Worm (Caenorhabditis elegans) whole organism, young adult: Measurements from ENCODE around the gene sro-1.
A peak's percentile ranks its signal among the peaks of the same experiment; 100 is the strongest.

Experiments
- B0019.2 ChIP-seq: fragments of 200-800 bp; sonication (Bioruptor generic); conservative IDR thresholded peaks from 2 replicates; pipeline ENCODE4 v1.3.6; 2022; ENCODE audit warnings: missing genetic modification reagents, missing genetic modification characterization, missing compliant biosample characterization
- B0035.1 ChIP-seq: sonication (generic microtip); optimal IDR thresholded peaks from 2 replicates; lab custom pipeline; 2016; ENCODE audit warnings: missing genetic modification characterization, mild to moderate bottlenecking, missing compliant biosample characterization, missing genotype, missing genetic modification reagents
- B0261.1 ChIP-seq: sonication (generic microtip); optimal IDR thresholded peaks from 2 replicates; lab custom pipeline; 2016; ENCODE audit warnings: mild to moderate bottlenecking, missing genetic modification characterization, moderate library complexity, missing compliant biosample characterization
- C17E4.6 ChIP-seq: fragments of 200-800 bp; sonication (Bioruptor generic); IDR thresholded peaks from 2 replicates; pipeline ENCODE4 v1.3.6; 2022; ENCODE audit warnings: missing genetic modification reagents, missing genetic modification characterization, missing compliant biosample characterization
- D2030.7 ChIP-seq: fragments of 200-800 bp; sonication (Bioruptor generic); IDR thresholded peaks from 2 replicates; pipeline ENCODE4 v1.3.6; 2022; ENCODE audit warnings: missing genetic modification reagents, missing genetic modification characterization, missing compliant biosample characterization
- F22D6.2 ChIP-seq: sonication (generic microtip); optimal IDR thresholded peaks from 2 replicates; lab custom pipeline; 2016; ENCODE audit warnings: mild to moderate bottlenecking, missing genetic modification characterization, missing compliant biosample characterization
- F37B4.10 ChIP-seq: fragments of 200-800 bp; sonication (Bioruptor generic); IDR thresholded peaks from 2 replicates; pipeline ENCODE4 v1.3.6; 2022; ENCODE audit warnings: missing genetic modification characterization, missing compliant biosample characterization
- F39B2.1 ChIP-seq: fragments of 200-800 bp; sonication (Bioruptor generic); IDR thresholded peaks from 2 replicates; pipeline ENCODE4 v1.3.6; 2022; ENCODE audit warnings: missing genetic modification reagents, missing genetic modification characterization, missing compliant biosample characterization
- F49E8.2 ChIP-seq: sonication (generic microtip); optimal IDR thresholded peaks from 3 replicates; lab custom pipeline; 2017; ENCODE audit warnings: missing genetic modification characterization, mild to moderate bottlenecking, missing compliant biosample characterization, antibody characterized with exemption, moderate library complexity; ENCODE audit not compliant: insufficient read depth
- F55B11.4 ChIP-seq: sonication (generic microtip); optimal IDR thresholded peaks from 2 replicates; lab custom pipeline; 2016; ENCODE audit warnings: missing compliant biosample characterization, missing genetic modification characterization, borderline replicate concordance; ENCODE audit not compliant: insufficient read depth
- K12H6.12 ChIP-seq: fragments of 200-800 bp; sonication (Bioruptor generic); optimal IDR thresholded peaks from 2 replicates; lab custom pipeline; 2018; ENCODE audit warnings: mild to moderate bottlenecking, missing genetic modification characterization, missing compliant biosample characterization
- T07F8.4 ChIP-seq: sonication (generic microtip); optimal IDR thresholded peaks from 2 replicates; lab custom pipeline; 2016; ENCODE audit warnings: mild to moderate bottlenecking, missing genetic modification characterization, moderate library complexity, missing compliant biosample characterization
- atf-7 ChIP-seq: sonication (generic microtip); optimal IDR thresholded peaks from 2 replicates; lab custom pipeline; 2017; ENCODE audit warnings: mild to moderate bottlenecking, missing genetic modification characterization, missing compliant biosample characterization
- bed-2 ChIP-seq: fragments of 200-800 bp; sonication (Bioruptor generic); IDR thresholded peaks from 2 replicates; pipeline ENCODE4 v1.3.6; 2022; ENCODE audit warnings: missing genetic modification reagents, missing genetic modification characterization, missing compliant biosample characterization
- ccch-3 ChIP-seq: fragments of 200-800 bp; sonication (Bioruptor generic); optimal IDR thresholded peaks from 2 replicates; lab custom pipeline; 2018; ENCODE audit warnings: mild to moderate bottlenecking, missing genetic modification characterization, missing compliant biosample characterization
- cebp-1 ChIP-seq, 2 experiments: fragments of 200-800 bp in 1 of 2; sonication (Bioruptor generic) in 1 of 2; sonication (generic microtip) in 1 of 2; IDR thresholded peaks in 1 of 2; optimal IDR thresholded peaks in 1 of 2; 2 replicates each; pipeline versions ENCODE4 v1.3.6 to Lab custom; 2017 to 2022; ENCODE audit warnings: missing compliant biosample characterization in 2 of 2, missing genetic modification characterization in 2 of 2, mild to moderate bottlenecking in 1 of 2, missing genetic modification reagents in 1 of 2, moderate library complexity in 1 of 2
- cebp-2 ChIP-seq: fragments of 200-800 bp; sonication (Bioruptor generic); IDR thresholded peaks from 2 replicates; pipeline ENCODE4 v1.3.6; 2022; ENCODE audit warnings: missing genetic modification characterization, missing compliant biosample characterization
- ceh-27 ChIP-seq: fragments of 200-800 bp; sonication (Bioruptor generic); optimal IDR thresholded peaks from 2 replicates; lab custom pipeline; 2018; ENCODE audit warnings: mild to moderate bottlenecking, missing genetic modification characterization, moderate library complexity, missing compliant biosample characterization
- ceh-79 ChIP-seq: sonication (generic microtip); optimal IDR thresholded peaks from 2 replicates; lab custom pipeline; 2017; ENCODE audit warnings: mild to moderate bottlenecking, missing genetic modification characterization, missing compliant biosample characterization
- chd-7 ChIP-seq: sonication (generic microtip); optimal IDR thresholded peaks from 2 replicates; lab custom pipeline; 2016; ENCODE audit warnings: mild to moderate bottlenecking, missing genetic modification characterization, moderate library complexity, missing compliant biosample characterization
- die-1 ChIP-seq: sonication (generic microtip); optimal IDR thresholded peaks from 2 replicates; lab custom pipeline; 2016; ENCODE audit warnings: missing genotype, mild to moderate bottlenecking, missing genetic modification characterization, missing compliant biosample characterization
- dox-1 ChIP-seq: fragments of 200-800 bp; sonication (Bioruptor generic); IDR thresholded peaks from 2 replicates; pipeline ENCODE4 v1.3.6; 2022; ENCODE audit warnings: missing genetic modification reagents, missing genetic modification characterization, missing compliant biosample characterization
- dpl-1 ChIP-seq: fragments of 150-350 bp; optimal IDR thresholded peaks from 2 replicates; lab custom pipeline; 2014; ENCODE audit warnings: missing biosample characterization, missing genetic modification reagents, missing genetic modification characterization
- efl-1 ChIP-seq: fragments of 150-350 bp; optimal IDR thresholded peaks from 2 replicates; lab custom pipeline; 2014; ENCODE audit warnings: missing biosample characterization, missing genetic modification reagents, missing genetic modification characterization
- egl-18 ChIP-seq: fragments of 200-800 bp; sonication (Bioruptor generic); IDR thresholded peaks from 2 replicates; pipeline ENCODE4 v1.3.6; 2022; ENCODE audit warnings: missing genetic modification reagents, missing genetic modification characterization, missing compliant biosample characterization
- egrh-3 ChIP-seq: fragments of 200-800 bp; sonication (Bioruptor generic); IDR thresholded peaks from 2 replicates; pipeline ENCODE4 v1.3.6; 2022; ENCODE audit warnings: missing genetic modification reagents, missing genetic modification characterization, missing compliant biosample characterization
- lin-26 ChIP-seq: fragments of 200-800 bp; sonication (Bioruptor generic); IDR thresholded peaks from 2 replicates; pipeline ENCODE4 v1.3.6; 2022; ENCODE audit warnings: missing genetic modification reagents, missing genetic modification characterization, missing compliant biosample characterization
- lin-35 ChIP-seq, 3 experiments: fragments of 150-350 bp in 2 of 3; sonication (generic microtip) in 1 of 3; optimal IDR thresholded peaks; 2 replicates each; lab custom pipeline; 2014 to 2018; ENCODE audit warnings: missing biosample characterization in 3 of 3, missing genetic modification characterization in 3 of 3, missing genetic modification reagents in 3 of 3
- lsy-27 ChIP-seq: sonication (generic microtip); optimal IDR thresholded peaks from 2 replicates; lab custom pipeline; 2017; ENCODE audit warnings: missing genetic modification characterization, mild to moderate bottlenecking, missing compliant biosample characterization, antibody characterized with exemption, missing genotype, borderline replicate concordance; ENCODE audit not compliant: insufficient read depth
- madf-6 ChIP-seq: fragments of 200-800 bp; sonication (Bioruptor generic); IDR thresholded peaks from 2 replicates; pipeline ENCODE4 v1.3.6; 2022; ENCODE audit warnings: missing genetic modification reagents, missing genetic modification characterization, missing compliant biosample characterization
- madf-8 ChIP-seq: fragments of 200-800 bp; sonication (Bioruptor generic); conservative IDR thresholded peaks from 2 replicates; pipeline ENCODE4 v1.3.6; 2022; ENCODE audit warnings: missing genetic modification reagents, missing genetic modification characterization, missing compliant biosample characterization
- mes-4 ChIP-seq: sonication (generic microtip); optimal IDR thresholded peaks from 2 replicates; lab custom pipeline; 2016; ENCODE audit warnings: missing genotype, missing genetic modification characterization, missing compliant biosample characterization
- nfya-2 ChIP-seq: fragments of 200-800 bp; sonication (Bioruptor generic); IDR thresholded peaks from 2 replicates; pipeline ENCODE4 v1.3.6; 2022; ENCODE audit warnings: missing genetic modification reagents, missing genetic modification characterization, missing compliant biosample characterization
- nhr-179 ChIP-seq: sonication (generic microtip); optimal IDR thresholded peaks from 2 replicates; lab custom pipeline; 2016; ENCODE audit warnings: mild to moderate bottlenecking, missing genetic modification characterization, missing compliant biosample characterization
- nhr-80 ChIP-seq: sonication (generic microtip); optimal IDR thresholded peaks from 2 replicates; lab custom pipeline; 2016; ENCODE audit warnings: missing genetic modification characterization, missing compliant biosample characterization
- sea-2 ChIP-seq: fragments of 200-800 bp; sonication (Bioruptor generic); IDR thresholded peaks from 2 replicates; pipeline ENCODE4 v1.3.6; 2022; ENCODE audit warnings: missing genetic modification characterization, missing compliant biosample characterization
- snpc-1.3 ChIP-seq: sonication (generic microtip); optimal IDR thresholded peaks from 2 replicates; lab custom pipeline; 2017; ENCODE audit warnings: missing genetic modification characterization, mild to moderate bottlenecking, missing compliant biosample characterization, antibody characterized with exemption, moderate library complexity, missing genotype, missing genetic modification reagents; ENCODE audit not compliant: insufficient read depth
- somi-1 ChIP-seq: fragments of 200-800 bp; sonication (Bioruptor generic); optimal IDR thresholded peaks from 2 replicates; lab custom pipeline; 2018; ENCODE audit warnings: mild to moderate bottlenecking, missing genetic modification characterization, missing compliant biosample characterization
- sptf-2 ChIP-seq: fragments of 200-800 bp; sonication (Bioruptor generic); optimal IDR thresholded peaks from 2 replicates; lab custom pipeline; 2018; ENCODE audit warnings: mild to moderate bottlenecking, missing genetic modification characterization, missing compliant biosample characterization
- tbx-9 ChIP-seq: sonication (generic microtip); optimal IDR thresholded peaks from 2 replicates; lab custom pipeline; 2016; ENCODE audit warnings: borderline replicate concordance, missing genetic modification characterization, inconsistent platforms, missing compliant biosample characterization
- ztf-18 ChIP-seq: sonication (generic microtip); optimal IDR thresholded peaks from 2 replicates; lab custom pipeline; 2016; ENCODE audit warnings: missing genotype, mild to moderate bottlenecking, missing genetic modification characterization, missing compliant biosample characterization
- ztf-26 ChIP-seq: sonication (generic microtip); optimal IDR thresholded peaks from 2 replicates; lab custom pipeline; 2017; ENCODE audit warnings: missing genetic modification characterization, missing compliant biosample characterization

Gene sro-1

ce11 chrII:7434182-7434581 lies 31.2 kb downstream of the sro-1 start, which contains the start of gene kcc-3:
Gene kcc-3, minus strand, starts transcription at chrII:7434282.
- TF ChIP-seq F22D6.2 (tag; lab: Kevin White, UChicago): no peak
- no peak for TF ChIP-seq ceh-79 (tag; lab: Kevin White, UChicago)
- TF ChIP-seq sea-2 (GFP tag; lab: Robert Waterston, UW): no peak
- TF ChIP-seq chd-7: no peak
- TF ChIP-seq atf-7: no peak
- no peak for TF ChIP-seq cebp-2 (GFP tag; lab: Robert Waterston, UW)
- TF ChIP-seq sptf-2 (GFP tag; lab: Kevin White, UChicago): no peak
- TF ChIP-seq B0261.1 (tag; lab: Kevin White, UChicago): no peak
- TF ChIP-seq F55B11.4: no peak
- no peak for TF ChIP-seq C17E4.6
- TF ChIP-seq B0019.2 (GFP tag; lab: Robert Waterston, UW): no peak
- TF ChIP-seq snpc-1.3: no peak
- TF ChIP-seq lin-26 (GFP tag; lab: Robert Waterston, UW): no peak
- TF ChIP-seq madf-6: no peak
- TF ChIP-seq, all 124 proteins: peak for 0

DNA sequence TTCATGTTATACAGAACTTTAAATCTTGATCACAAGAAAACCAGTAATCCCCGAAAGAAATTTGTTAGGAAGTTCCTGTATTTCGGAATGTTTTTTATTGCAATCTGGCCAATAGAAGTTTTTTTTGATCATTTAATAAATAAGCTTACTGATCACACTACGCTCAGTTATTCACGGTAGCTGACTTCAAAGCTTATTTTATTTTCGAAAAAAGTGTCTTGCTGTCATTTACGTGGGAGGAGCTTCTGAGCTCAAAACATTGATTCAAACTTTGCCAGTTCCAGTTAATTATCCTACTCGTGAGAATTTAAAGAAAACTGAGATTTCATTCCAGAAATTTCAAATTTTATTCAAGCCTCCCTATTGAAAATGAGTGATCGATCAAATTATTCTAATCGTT lies 33.1 kb downstream of the sro-1 start, which contains the start of gene srd-54:
Gene srd-54 (plus strand): TSS at position 301 of the 400 bp plus-strand sequence.
- TF ChIP-seq somi-1: no peak
- TF ChIP-seq ccch-3 (GFP tag; lab: Kevin White, UChicago): no peak
- no peak for TF ChIP-seq ztf-18 (tag; lab: Kevin White, UChicago)
- no peak for TF ChIP-seq B0035.1
- no peak for TF ChIP-seq T07F8.4 (tag; lab: Kevin White, UChicago)
- TF ChIP-seq mes-4 (tag; lab: Kevin White, UChicago): no peak
- TF ChIP-seq dox-1: no peak
- no peak for TF ChIP-seq F37B4.10 (GFP tag; lab: Robert Waterston, UW)

DNA sequence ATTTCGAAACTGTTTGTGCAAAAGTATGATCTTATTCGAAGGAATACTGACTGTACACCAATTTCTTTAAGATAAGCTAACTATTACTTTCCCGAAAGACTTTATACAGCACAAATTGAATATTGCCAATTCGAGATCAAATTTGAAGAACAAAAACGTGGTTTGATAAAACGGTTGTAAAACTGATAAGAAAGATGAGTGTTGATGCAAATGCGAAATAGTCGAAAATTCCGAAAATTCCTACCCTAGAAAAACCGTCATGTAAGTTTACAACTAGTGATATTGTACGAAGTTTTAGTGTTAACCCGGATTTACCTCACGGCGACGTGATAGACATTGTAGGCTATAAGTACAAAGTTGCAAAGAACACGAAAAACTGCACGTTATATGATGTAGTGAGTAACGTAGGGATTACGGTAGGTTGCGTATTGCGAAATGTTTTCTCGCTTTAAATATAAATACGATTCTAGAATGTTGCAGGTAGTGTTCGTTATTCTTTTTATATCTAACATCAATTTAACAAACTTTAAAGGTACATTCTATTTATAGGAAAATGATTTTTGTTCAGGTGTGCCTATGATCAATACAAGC lies 44.5 kb downstream of the sro-1 start:
- no peak for TF ChIP-seq lsy-27 (tag; lab: Kevin White, UChicago)
- TF ChIP-seq ztf-18 (tag; lab: Kevin White, UChicago): no peak
- TF ChIP-seq ceh-27 (GFP tag; lab: Kevin White, UChicago): no peak
- no peak for TF ChIP-seq die-1 (tag; lab: Kevin White, UChicago)
- peak; percentile 23 for TF ChIP-seq nhr-80 (tag; lab: Kevin White, UChicago)
- no peak for TF ChIP-seq madf-8 (GFP tag; lab: Robert Waterston, UW)
- peak; percentile 56 for TF ChIP-seq cebp-1 (GFP tag; IDR thresholded peaks at IDR 0.05; lab: Robert Waterston, UW)
- TF ChIP-seq cebp-1 (tag; optimal IDR thresholded peaks at IDR 0.05; lab: Kevin White, UChicago): no peak
- no peak for TF ChIP-seq egl-18 (GFP tag; lab: Robert Waterston, UW)

ce11 chrII:7420157-7420556 lies 45.3 kb downstream of the sro-1 start:
- TF ChIP-seq egrh-3 (GFP tag; lab: Robert Waterston, UW): no peak
- TF ChIP-seq tbx-9 (tag; lab: Kevin White, UChicago): no peak
- no peak for TF ChIP-seq ccch-3 (GFP tag; lab: Kevin White, UChicago)

- TF ChIP-seq efl-1 (GFP tag; lab: Kevin White, UChicago) (no peak), mes-4 (tag; lab: Kevin White, UChicago) (no peak), F49E8.2 (tag; lab: Kevin White, UChicago) (no peak), dpl-1 (GFP tag; lab: Kevin White, UChicago) (no peak), ztf-26 (tag; lab: Kevin White, UChicago) (no peak), bed-2 (no peak), K12H6.12 (tag; lab: Kevin White, UChicago) (no peak), D2030.7 (GFP tag; lab: Robert Waterston, UW) (no peak), lin-35 (GFP tag; optimal IDR thresholded peaks at IDR 0.05; lab: Kevin White, UChicago) (no peak), B0019.2 (GFP tag; lab: Robert Waterston, UW) (no peak), madf-8 (GFP tag; lab: Robert Waterston, UW) (no peak), nhr-179 (tag; lab: Kevin White, UChicago) (no peak), F39B2.1 (GFP tag; lab: Robert Waterston, UW) (no peak), lsy-27 (tag; lab: Kevin White, UChicago) (no peak), nfya-2 (GFP tag; lab: Robert Waterston, UW) (no peak)
These were observed 45.9 kb downstream of the sro-1 start for ce11 chrII:7419563-7419962.
